Worm (Caenorhabditis elegans) whole organism, early embryonic: Measurements from ENCODE around the gene spl-3.

Source experiments
- B0310.2 ChIP-seq: sonication (generic microtip); optimal IDR thresholded peaks from 2 replicates; lab custom pipeline; 2016; ENCODE audit warnings: mild to moderate bottlenecking, missing genetic modification characterization, missing compliant biosample characterization
- F13C5.2 ChIP-seq: sonication (generic microtip); optimal IDR thresholded peaks from 2 replicates; lab custom pipeline; 2017; ENCODE audit warnings: mild to moderate bottlenecking, missing genetic modification characterization, inconsistent platforms, missing compliant biosample characterization
- aly-1 ChIP-seq: sonication (generic microtip); optimal IDR thresholded peaks from 2 replicates; lab custom pipeline; 2016; ENCODE audit warnings: missing genetic modification characterization, missing compliant biosample characterization
- ama-1 ChIP-seq: fragments of 150-350 bp; optimal IDR thresholded peaks from 2 replicates; lab custom pipeline; 2014
- ceh-13 ChIP-seq: fragments of 200-800 bp; sonication (Bioruptor generic); optimal IDR thresholded peaks from 2 replicates; lab custom pipeline; 2018; ENCODE audit warnings: mild to moderate bottlenecking, missing genetic modification characterization, missing compliant biosample characterization
- flt-1 ChIP-seq: fragments of 200-800 bp; sonication (Bioruptor generic); IDR thresholded peaks from 2 replicates; pipeline ENCODE4 v1.3.6; 2022; ENCODE audit warnings: missing genetic modification characterization, missing compliant biosample characterization
- hmbx-1 ChIP-seq: sonication (generic microtip); optimal IDR thresholded peaks from 2 replicates; lab custom pipeline; 2016; ENCODE audit warnings: mild to moderate bottlenecking, missing genetic modification characterization, missing compliant biosample characterization
- hnd-1 ChIP-seq: sonication (generic microtip); optimal IDR thresholded peaks from 2 replicates; lab custom pipeline; 2016; ENCODE audit warnings: missing genetic modification characterization, missing compliant biosample characterization
- sea-1 ChIP-seq: fragments of 200-800 bp; sonication (Bioruptor generic); conservative IDR thresholded peaks from 2 replicates; pipeline ENCODE4 v1.3.6; 2022; ENCODE audit warnings: missing genetic modification characterization, missing compliant biosample characterization
- tbx-11 ChIP-seq: fragments of 200-800 bp; sonication (Bioruptor generic); IDR thresholded peaks from 2 replicates; pipeline ENCODE4 v1.3.6; 2022; ENCODE audit warnings: missing genetic modification characterization, missing compliant biosample characterization
- tbx-37 ChIP-seq: fragments of 200-800 bp; sonication (Bioruptor generic); conservative IDR thresholded peaks from 2 replicates; pipeline ENCODE4 v1.3.6; 2022; ENCODE audit warnings: missing genetic modification reagents, missing genetic modification characterization, missing compliant biosample characterization
- tra-4 ChIP-seq: sonication (generic microtip); optimal IDR thresholded peaks from 2 replicates; lab custom pipeline; 2017; ENCODE audit warnings: missing genetic modification characterization, missing compliant biosample characterization

- TF ChIP-seq ama-1 (no peak), F13C5.2 (tag; lab: Kevin White, UChicago) (no peak), ceh-13 (GFP tag; lab: Kevin White, UChicago) (no peak), sea-1 (GFP tag; lab: Robert Waterston, UW) (no peak), aly-1 (tag; lab: Kevin White, UChicago) (no peak), flt-1 (GFP tag; lab: Robert Waterston, UW) (no peak), tra-4 (no peak), B0310.2 (tag; lab: Kevin White, UChicago) (no peak), hnd-1 (tag; lab: Kevin White, UChicago) (no peak), tbx-11 (no peak), tbx-37 (GFP tag; lab: Robert Waterston, UW) (no peak), hmbx-1 (tag; lab: Kevin White, UChicago) (no peak)
Observed at ce11 chrIV:1215536-1215935, 22.7 kb downstream of the spl-3 start.
